Fruit fly (Drosophila melanogaster) whole organism, embryonic: ENCODE results near the gene beat-IIa.

Experiments
- CG10147 ChIP-seq: fragments of 200-800 bp; sonication (Bioruptor generic); optimal IDR thresholded peaks from 2 replicates; lab custom pipeline; 2019; ENCODE audit warnings: missing biosample characterization, mild to moderate bottlenecking, missing genetic modification characterization, moderate library complexity
- CG11504 ChIP-seq: fragments of 200-800 bp; sonication (Bioruptor generic); optimal IDR thresholded peaks from 3 replicates; lab custom pipeline; 2019; ENCODE audit warnings: missing biosample characterization, mild to moderate bottlenecking, missing genetic modification characterization, moderate library complexity
- CG12299 ChIP-seq: fragments of 200-800 bp; sonication (Bioruptor generic); optimal IDR thresholded peaks from 2 replicates; lab custom pipeline; 2018; ENCODE audit warnings: missing biosample characterization, mild to moderate bottlenecking, missing genetic modification characterization
- CG12769 ChIP-seq: fragments of 200-800 bp; sonication (Bioruptor generic); optimal IDR thresholded peaks from 2 replicates; lab custom pipeline; 2019; ENCODE audit warnings: missing biosample characterization, mild to moderate bottlenecking, missing genetic modification characterization, moderate library complexity
- CG13287 ChIP-seq: fragments of 200-800 bp; sonication (Bioruptor generic); IDR thresholded peaks from 2 replicates; pipeline ENCODE4 v1.3.6; 2022; ENCODE audit warnings: missing biosample characterization, missing genetic modification characterization; ENCODE audit not compliant: partially characterized antibody
- CG13424 ChIP-seq: fragments of 200-800 bp; sonication (Bioruptor generic); optimal IDR thresholded peaks from 2 replicates; lab custom pipeline; 2019; ENCODE audit warnings: missing biosample characterization, mild to moderate bottlenecking, missing genetic modification characterization, moderate library complexity
- CG13894 ChIP-seq: fragments of 200-800 bp; sonication (Bioruptor generic); optimal IDR thresholded peaks from 3 replicates; lab custom pipeline; 2018; ENCODE audit warnings: missing biosample characterization, mild to moderate bottlenecking, missing genetic modification characterization, moderate library complexity
- CG15269 ChIP-seq: fragments of 200-800 bp; sonication (Bioruptor generic); optimal IDR thresholded peaks from 2 replicates; lab custom pipeline; 2018; ENCODE audit warnings: missing biosample characterization, mild to moderate bottlenecking, missing genetic modification characterization, moderate library complexity
- CG15479 ChIP-seq: fragments of 200-800 bp; sonication (Bioruptor generic); optimal IDR thresholded peaks from 3 replicates; lab custom pipeline; 2019; ENCODE audit warnings: missing biosample characterization, mild to moderate bottlenecking, missing genetic modification characterization, moderate library complexity
- CG15601 ChIP-seq: fragments of 200-800 bp; sonication (Bioruptor generic); optimal IDR thresholded peaks from 3 replicates; lab custom pipeline; 2019; ENCODE audit warnings: missing biosample characterization, mild to moderate bottlenecking, missing genetic modification characterization, moderate library complexity
- CG1602 ChIP-seq: fragments of 200-800 bp; sonication (Bioruptor generic); optimal IDR thresholded peaks from 3 replicates; lab custom pipeline; 2016; ENCODE audit warnings: missing biosample characterization, missing genetic modification characterization
- CG17359 ChIP-seq: fragments of 200-800 bp; sonication (Bioruptor generic); optimal IDR thresholded peaks from 3 replicates; lab custom pipeline; 2018; ENCODE audit warnings: missing biosample characterization, mild to moderate bottlenecking, missing genetic modification characterization, moderate library complexity
- CG33557 ChIP-seq: fragments of 200-800 bp; sonication (Bioruptor generic); optimal IDR thresholded peaks from 2 replicates; lab custom pipeline; 2019; ENCODE audit warnings: missing biosample characterization, mild to moderate bottlenecking, missing genetic modification characterization, moderate library complexity
- CG34422 ChIP-seq: fragments of 200-800 bp; sonication (Bioruptor generic); IDR thresholded peaks from 3 replicates; pipeline ENCODE4 v1.3.6; 2022; ENCODE audit warnings: missing biosample characterization, missing genetic modification characterization
- CG42726 ChIP-seq: fragments of 200-800 bp; sonication (Bioruptor generic); IDR thresholded peaks from 2 replicates; pipeline ENCODE4 v1.3.6; 2022; ENCODE audit warnings: missing biosample characterization, missing genetic modification characterization; ENCODE audit not compliant: partially characterized antibody
- CG6791 ChIP-seq: fragments of 200-800 bp; sonication (Bioruptor generic); IDR thresholded peaks from 3 replicates; pipeline ENCODE4 v1.3.6; 2022; ENCODE audit warnings: missing biosample characterization, missing genetic modification characterization; ENCODE audit not compliant: partially characterized antibody
- CG7987 ChIP-seq: fragments of 200-800 bp; sonication (Bioruptor generic); optimal IDR thresholded peaks from 2 replicates; lab custom pipeline; 2018; ENCODE audit warnings: missing biosample characterization, mild to moderate bottlenecking, missing genetic modification characterization, moderate library complexity
- CG8290 ChIP-seq, 3 experiments: fragments of 200-800 bp; sonication (Bioruptor generic); optimal IDR thresholded peaks; 2 replicates each; lab custom pipeline; 2016 to 2019; ENCODE audit warnings: missing biosample characterization in 3 of 3, missing genetic modification characterization in 3 of 3, mild to moderate bottlenecking in 2 of 3, moderate library complexity in 1 of 3
- CG9727 ChIP-seq: fragments of 200-800 bp; sonication (Bioruptor generic); optimal IDR thresholded peaks from 3 replicates; lab custom pipeline; 2017; ENCODE audit warnings: missing biosample characterization, mild to moderate bottlenecking, missing genetic modification characterization
- CG9797 ChIP-seq: fragments of 200-800 bp; sonication (Bioruptor generic); optimal IDR thresholded peaks from 3 replicates; lab custom pipeline; 2018; ENCODE audit warnings: missing biosample characterization, mild to moderate bottlenecking, missing genetic modification characterization
- Gsc ChIP-seq: fragments of 200-800 bp; sonication (Bioruptor generic); IDR thresholded peaks from 2 replicates; pipeline ENCODE4 v1.3.6; 2022; ENCODE audit warnings: missing biosample characterization, missing genetic modification characterization
- HmgD ChIP-seq: fragments of 200-800 bp; sonication (Bioruptor generic); optimal IDR thresholded peaks from 3 replicates; lab custom pipeline; 2016; ENCODE audit warnings: missing biosample characterization, missing genetic modification characterization
- Jarid2 ChIP-seq: fragments of 200-800 bp; sonication (Bioruptor generic); optimal IDR thresholded peaks from 3 replicates; lab custom pipeline; 2017; ENCODE audit warnings: mild to moderate bottlenecking, missing biosample characterization, missing genetic modification reagents, missing genetic modification characterization
- Med ChIP-seq: fragments of 200-800 bp; sonication (Bioruptor generic); peaks from one replicate; lab custom pipeline; 2016; ENCODE audit warnings: missing biosample characterization, missing genetic modification characterization, mild to moderate bottlenecking, inconsistent platforms, moderate library complexity
- NFAT ChIP-seq: fragments of 200-800 bp; sonication (Bioruptor generic); IDR thresholded peaks from 2 replicates; pipeline ENCODE4 v1.3.6; 2022; ENCODE audit warnings: missing biosample characterization, missing genetic modification characterization
- Taf1 ChIP-seq: fragments of 200-800 bp; sonication (Bioruptor generic); IDR thresholded peaks from 2 replicates; pipeline ENCODE4 v1.3.6; 2022; ENCODE audit warnings: missing biosample characterization, missing genetic modification characterization
- Xbp1 ChIP-seq: fragments of 200-800 bp; sonication (Bioruptor generic); optimal IDR thresholded peaks from 3 replicates; lab custom pipeline; 2016; ENCODE audit warnings: missing biosample characterization, mild to moderate bottlenecking, missing genetic modification characterization
- chinmo ChIP-seq: fragments of 200-800 bp; sonication (Bioruptor generic); IDR thresholded peaks from 4 replicates; pipeline ENCODE4 v1.3.6; 2022; ENCODE audit warnings: missing biosample characterization, missing genetic modification characterization; ENCODE audit not compliant: partially characterized antibody
- dan ChIP-seq: fragments of 200-800 bp; sonication (Bioruptor generic); IDR thresholded peaks from 2 replicates; pipeline ENCODE4 v1.3.6; 2022; ENCODE audit warnings: missing biosample characterization, missing genetic modification characterization
- danr ChIP-seq: fragments of 200-800 bp; sonication (Bioruptor generic); IDR thresholded peaks from 2 replicates; pipeline ENCODE4 v1.3.6; 2022; ENCODE audit warnings: missing biosample characterization, missing genetic modification characterization
- exex ChIP-seq: fragments of 200-800 bp; sonication (Bioruptor generic); optimal IDR thresholded peaks from 4 replicates; lab custom pipeline; 2018; ENCODE audit warnings: missing biosample characterization, mild to moderate bottlenecking, missing genetic modification characterization, moderate library complexity
- gfzf ChIP-seq: fragments of 200-800 bp; sonication (Bioruptor generic); optimal IDR thresholded peaks from 2 replicates; lab custom pipeline; 2016; ENCODE audit warnings: missing biosample characterization, mild to moderate bottlenecking, missing genetic modification characterization, moderate library complexity
- gro ChIP-seq: fragments of 200-800 bp; sonication (Bioruptor generic); optimal IDR thresholded peaks from 2 replicates; lab custom pipeline; 2016; ENCODE audit warnings: missing biosample characterization, missing genetic modification characterization
- hkb ChIP-seq, 2 experiments: fragments of 200-800 bp in 1 of 2; fragments of >200 bp in 1 of 2; sonication (Bioruptor generic) in 1 of 2; IDR thresholded peaks in 1 of 2; optimal IDR thresholded peaks in 1 of 2; 2 replicates each; pipeline versions ENCODE4 v1.3.6 to Lab custom; 2017 to 2022; ENCODE audit warnings: missing biosample characterization in 1 of 2, missing genetic modification characterization in 1 of 2
- kah ChIP-seq: fragments of 200-800 bp; sonication (Bioruptor generic); optimal IDR thresholded peaks from 2 replicates; lab custom pipeline; 2018; ENCODE audit warnings: missing biosample characterization, mild to moderate bottlenecking, missing genetic modification characterization
- klu ChIP-seq: fragments of 200-800 bp; sonication (Bioruptor generic); IDR thresholded peaks from 2 replicates; pipeline ENCODE4 v1.3.6; 2022; ENCODE audit warnings: missing biosample characterization, missing genetic modification characterization
- p53 ChIP-seq: fragments of 200-800 bp; sonication (Bioruptor generic); optimal IDR thresholded peaks from 2 replicates; lab custom pipeline; 2016; ENCODE audit warnings: missing biosample characterization, missing genetic modification characterization
- pan ChIP-seq, 4 experiments: fragments of >200 bp in 3 of 4; fragments of 200-800 bp in 1 of 4; sonication (Bioruptor generic) in 1 of 4; optimal IDR thresholded peaks in 3 of 4; IDR thresholded peaks in 1 of 4; 2 replicates each; pipeline versions ENCODE4 v1.3.6 to Lab custom; 2017 to 2022; ENCODE audit warnings: missing biosample characterization in 2 of 4, missing genetic modification characterization in 2 of 4, mixed read lengths in 1 of 4
- rib ChIP-seq: fragments of 200-800 bp; sonication (Bioruptor generic); IDR thresholded peaks from 2 replicates; pipeline ENCODE4 v1.3.6; 2022; ENCODE audit warnings: missing biosample characterization, missing genetic modification characterization
- sens-2 ChIP-seq: fragments of 200-800 bp; sonication (Bioruptor generic); IDR thresholded peaks from 2 replicates; pipeline ENCODE4 v1.3.6; 2022; ENCODE audit warnings: missing biosample characterization, missing genetic modification characterization
- stwl ChIP-seq: fragments of 200-800 bp; sonication (Bioruptor generic); optimal IDR thresholded peaks from 3 replicates; lab custom pipeline; 2018; ENCODE audit warnings: missing biosample characterization, mild to moderate bottlenecking, missing genetic modification characterization, moderate library complexity
- tna ChIP-seq: fragments of 200-800 bp; sonication (Bioruptor generic); IDR thresholded peaks from 2 replicates; pipeline ENCODE4 v1.3.6; 2022; ENCODE audit warnings: missing biosample characterization, missing genetic modification characterization; ENCODE audit not compliant: partially characterized antibody
- vvl ChIP-seq: fragments of 200-800 bp; sonication (Bioruptor generic); IDR thresholded peaks from 2 replicates; pipeline ENCODE4 v1.3.6; 2022; ENCODE audit warnings: missing biosample characterization, missing genetic modification characterization
- yki ChIP-seq: fragments of >200 bp; optimal IDR thresholded peaks from 3 replicates; lab custom pipeline; 2018

Gene beat-IIa

dm6 chr3R:17385329-17386019 is 19.6 kb upstream of the beat-IIa start (continued):
- peak; percentile 61 for TF ChIP-seq CG13424 (tag; lab: Kevin White, UChicago)
- peak; percentile 8 for TF ChIP-seq CG33557

- no peak for TF ChIP-seq CG17359
- TF ChIP-seq CG12299 (tag; lab: Kevin White, UChicago): no peak
- no peak for TF ChIP-seq NFAT (GFP tag; lab: Robert Waterston, UW)
Measured at dm6 chr3R:17381916-17382315, 16.0 kb upstream of the beat-IIa start.

- TF ChIP-seq Jarid2 (GFP tag; lab: Kevin White, UChicago) (peak; percentile 41), CG13894 (tag; lab: Kevin White, UChicago) (peak; percentile 42), gfzf (no peak), rib (GFP tag; lab: Robert Waterston, UW) (no peak), HmgD (GFP tag; lab: Kevin White, UChicago) (no peak), p53 (GFP tag; lab: Kevin White, UChicago) (no peak), CG11504 (tag; lab: Kevin White, UChicago) (no peak), CG6791 (GFP tag; lab: Robert Waterston, UW) (no peak), pan (optimal IDR thresholded peaks at IDR 0.05; lab: Kevin White, UChicago) (no peak), pan (GFP tag; optimal IDR thresholded peaks at IDR 0.05 in 1 of 2, IDR thresholded peaks at IDR 0.05 in 1 of 2) (no peak), tna (GFP tag; lab: Robert Waterston, UW) (no peak), CG9797 (GFP tag; lab: Kevin White, UChicago) (no peak), CG15269 (tag; lab: Kevin White, UChicago) (no peak), stwl (tag; lab: Kevin White, UChicago) (no peak), CG1602 (no peak), chinmo (GFP tag; lab: Robert Waterston, UW) (peak; percentile 86; the same call in 2 of the 4 replicates), exex (tag; lab: Kevin White, UChicago) (no peak), Taf1 (no peak), CG15601 (tag; lab: Kevin White, UChicago) (peak; percentile 9), klu (no peak), CG7987 (no peak), CG10147 (GFP tag; lab: Kevin White, UChicago) (no peak), gro (GFP tag; lab: Kevin White, UChicago) (no peak), CG15479 (no peak), vvl (0 out of 2 replicates have a peak, but pooled peaks have one; percentile 13), Med (GFP tag; lab: Kevin White, UChicago) (peak; percentile 45), dan (no peak), hkb (optimal IDR thresholded peaks at IDR 0.05; lab: Kevin White, UChicago) (no peak), hkb (GFP tag; IDR thresholded peaks at IDR 0.05; lab: Robert Waterston, UW) (peak; percentile 44; the same call in 1 of the 2 replicates), sens-2 (no peak), yki (no peak), CG8290 (GFP tag; optimal IDR thresholded peaks at IDR 0.05; lab: Kevin White, UChicago) (no peak), CG8290 (tag; optimal IDR thresholded peaks at IDR 0.05; lab: Kevin White, UChicago) (peak in 1 of 2 experiments; percentile 19), CG12769 (peak; percentile 7), CG42726 (GFP tag; lab: Robert Waterston, UW) (no peak), danr (no peak), kah (GFP tag; lab: Kevin White, UChicago) (no peak), CG9727 (GFP tag; lab: Kevin White, UChicago) (no peak), CG13287 (GFP tag; lab: Robert Waterston, UW) (peak; percentile 12; the same call in 1 of the 2 replicates), Gsc (no peak), Xbp1 (GFP tag; lab: Kevin White, UChicago) (no peak), CG34422 (GFP tag; lab: Robert Waterston, UW) (no peak)
Measured at dm6 chr3R:17379742-17380141, 13.8 kb upstream of the beat-IIa start, which contains the start of gene lute. Gene lute (plus strand): TSS chr3R:17379944.
